Worm (Caenorhabditis elegans) whole organism, L3 larva: ENCODE results near the gene klp-12.

Experiments used
- R02D3.7 ChIP-seq: fragments of 150-350 bp; optimal IDR thresholded peaks from 2 replicates; lab custom pipeline; 2014; ENCODE audit warnings: missing biosample characterization, missing genetic modification characterization
- aly-2 ChIP-seq: fragments of 150-350 bp; optimal IDR thresholded peaks from 2 replicates; lab custom pipeline; 2014; ENCODE audit warnings: missing biosample characterization, missing genetic modification characterization
- daf-12 ChIP-seq: fragments of 150-350 bp; optimal IDR thresholded peaks from 2 replicates; lab custom pipeline; 2014; ENCODE audit warnings: missing biosample characterization, missing genetic modification reagents, missing genetic modification characterization
- elt-1 ChIP-seq: fragments of 150-350 bp; optimal IDR thresholded peaks from 2 replicates; lab custom pipeline; 2014; ENCODE audit warnings: missing biosample characterization, missing genetic modification characterization
- elt-2 ChIP-seq: sonication (generic microtip); optimal IDR thresholded peaks from 2 replicates; lab custom pipeline; 2016; ENCODE audit warnings: missing genetic modification reagents, mild to moderate bottlenecking, missing genetic modification characterization, missing compliant biosample characterization
- jun-1 ChIP-seq: fragments of 150-350 bp; optimal IDR thresholded peaks from 2 replicates; lab custom pipeline; 2014; ENCODE audit warnings: missing biosample characterization, missing genetic modification reagents, missing genetic modification characterization
- lin-15B ChIP-seq: fragments of 150-350 bp; optimal IDR thresholded peaks from 2 replicates; lab custom pipeline; 2014; ENCODE audit warnings: missing biosample characterization, missing genetic modification characterization
- lin-39 ChIP-seq: fragments of 150-350 bp; optimal IDR thresholded peaks from 2 replicates; lab custom pipeline; 2018; ENCODE audit warnings: missing biosample characterization, missing genetic modification reagents, missing genetic modification characterization
- nhr-11 ChIP-seq: fragments of 150-350 bp; optimal IDR thresholded peaks from 2 replicates; lab custom pipeline; 2014; ENCODE audit warnings: missing biosample characterization, missing genetic modification characterization
- nhr-77 ChIP-seq: fragments of 150-350 bp; optimal IDR thresholded peaks from 2 replicates; lab custom pipeline; 2014; ENCODE audit warnings: missing biosample characterization, missing genetic modification characterization
- pha-4 ChIP-seq: fragments of 150-350 bp; optimal IDR thresholded peaks from 2 replicates; lab custom pipeline; 2014; ENCODE audit warnings: missing biosample characterization, missing genetic modification reagents, missing genetic modification characterization
- snpc-4 ChIP-seq: fragments of 150-350 bp; optimal IDR thresholded peaks from 2 replicates; lab custom pipeline; 2014; ENCODE audit warnings: missing biosample characterization, missing genetic modification characterization
- unc-62 ChIP-seq: fragments of 150-350 bp; sonication (generic microtip); optimal IDR thresholded peaks from 4 replicates; lab custom pipeline; 2014; ENCODE audit warnings: missing biosample characterization, missing genetic modification reagents, missing genetic modification characterization

DNA sequence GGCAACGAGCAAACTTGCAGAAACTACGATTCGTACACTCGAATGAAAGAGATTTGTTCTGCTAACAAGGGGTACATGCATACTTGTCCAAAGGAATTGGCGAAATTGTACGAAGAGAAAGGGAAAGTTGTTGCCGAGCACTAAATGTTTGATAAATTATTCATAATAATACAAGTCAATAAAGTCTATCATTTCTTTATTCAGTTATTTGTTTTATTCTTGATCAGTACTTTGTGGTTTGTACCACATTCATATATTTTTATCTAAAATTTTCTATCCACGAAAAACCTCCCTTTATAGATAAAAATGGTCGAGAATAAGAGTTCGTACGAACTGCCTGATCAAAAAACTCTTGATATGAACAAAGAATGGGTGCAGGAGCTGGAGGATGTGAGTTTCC, 39.2 kb downstream of the klp-12 start, which contains the start of gene edg-1:
- TF ChIP-seq R02D3.7 (tag; lab: Kevin White, UChicago): no peak
- no peak for TF ChIP-seq aly-2 (tag; lab: Kevin White, UChicago)
- no peak for TF ChIP-seq elt-2
- TF ChIP-seq daf-12 (tag; lab: Kevin White, UChicago): no peak
- no peak for TF ChIP-seq nhr-77 (tag; lab: Kevin White, UChicago)
- no peak for TF ChIP-seq snpc-4 (tag; lab: Kevin White, UChicago)
- no peak for TF ChIP-seq unc-62 (GFP tag; lab: Kevin White, UChicago)
- TF ChIP-seq nhr-11: no peak
- TF ChIP-seq lin-15B (tag; lab: Kevin White, UChicago): no peak
- no peak for TF ChIP-seq pha-4 (tag; lab: Kevin White, UChicago)
- no peak for TF ChIP-seq lin-39 (tag; lab: Kevin White, UChicago)
- TF ChIP-seq jun-1: no peak
- TF ChIP-seq elt-1 (tag; lab: Kevin White, UChicago): no peak
